Worm (Caenorhabditis elegans): ENCODE measurements around the gene srsx-17.

Gene srsx-17

ce11 chrV:5939503-5940072 lies 12.1 kb downstream of the srsx-17 start, which contains the start of gene syf-3:
TSS of gene syf-3 (plus strand) at chrV:5940022.
- TF ChIP-seq nfya-1 (tag; optimal IDR thresholded peaks at IDR 0.05) (peak; percentile 42), ceh-30 (tag; optimal IDR thresholded peaks at IDR 0.05) (no peak)

DNA sequence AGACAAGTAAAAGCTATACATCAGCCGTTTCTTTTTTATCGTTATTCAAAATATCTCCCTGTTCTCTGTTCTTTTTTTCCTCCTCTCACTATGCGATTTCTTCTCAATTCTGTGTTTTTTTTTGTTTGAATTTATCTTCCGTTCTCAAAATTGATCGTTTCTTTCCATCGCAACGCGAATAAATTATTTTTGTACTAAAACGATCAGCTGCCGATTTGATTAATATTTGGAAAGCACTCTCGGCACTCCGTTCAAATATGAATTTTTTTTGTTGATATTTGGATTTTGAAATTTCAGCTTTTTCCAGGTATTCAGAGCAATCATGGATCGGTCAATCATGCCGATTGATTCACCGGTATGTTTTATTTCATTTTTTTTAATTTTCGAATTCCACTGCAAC lies 15.7 kb downstream of the srsx-17 start, which contains the start of gene pst-1:
TSS of gene pst-1 (plus strand) at position 301 of the 400 bp plus-strand sequence.
- no peak for TF ChIP-seq K02D7.2 (tag; optimal IDR thresholded peaks at IDR 0.05)
- no peak for TF ChIP-seq unc-42 (tag; optimal IDR thresholded peaks at IDR 0.05)
- no peak for TF ChIP-seq fkh-6 (tag; optimal IDR thresholded peaks at IDR 0.05)
- TF ChIP-seq dmd-4 (tag; optimal IDR thresholded peaks at IDR 0.05; ENCODE audit: borderline replicate concordance) = no peak
- no peak for TF ChIP-seq ceh-48 (tag; optimal IDR thresholded peaks at IDR 0.05)
- no peak for TF ChIP-seq ceh-19 (GFP tag; optimal IDR thresholded peaks at IDR 0.05)
- no peak for TF ChIP-seq nhr-232 (tag; optimal IDR thresholded peaks at IDR 0.05)
- TF ChIP-seq ceh-9 (tag; optimal IDR thresholded peaks at IDR 0.05) = no peak
- TF ChIP-seq hlh-30 (tag; optimal IDR thresholded peaks at IDR 0.05; ENCODE audit: insufficient read depth) = no peak
- TF ChIP-seq lim-6 (tag; optimal IDR thresholded peaks at IDR 0.05) = no peak
- TF ChIP-seq C38D4.7 (GFP tag; optimal IDR thresholded peaks at IDR 0.05) = no peak
- TF ChIP-seq tbx-7 (tag; optimal IDR thresholded peaks at IDR 0.05) = no peak
- TF ChIP-seq madf-2 (tag; optimal IDR thresholded peaks at IDR 0.05) = no peak
- TF ChIP-seq F13H6.1 (tag; optimal IDR thresholded peaks at IDR 0.05) = no peak

DNA sequence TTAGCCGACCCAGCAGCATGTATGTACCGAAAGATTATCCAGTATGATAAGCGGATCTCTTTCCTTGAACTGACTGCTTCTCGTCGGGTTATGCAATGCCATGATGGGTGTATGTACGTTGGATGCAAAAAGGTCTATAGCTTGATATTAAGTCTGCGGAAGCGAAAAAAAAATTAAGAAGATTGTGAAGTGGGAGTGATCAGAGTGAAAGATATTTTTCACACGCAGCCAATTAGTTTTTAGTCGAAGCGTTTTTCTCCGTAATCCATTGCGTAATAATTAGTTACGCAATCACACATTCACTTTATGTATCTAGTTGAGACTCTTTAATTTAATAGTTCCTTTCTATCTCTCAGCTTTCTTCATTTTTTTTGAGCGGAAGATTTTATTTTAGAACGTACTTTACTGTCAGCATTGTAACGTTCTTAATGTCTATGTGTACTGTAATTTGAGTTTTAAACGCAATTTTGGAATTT lies 22.3 kb downstream of the srsx-17 start:
- TF ChIP-seq ceh-34 (tag; optimal IDR thresholded peaks at IDR 0.05) (no peak), nhr-11 (tag; optimal IDR thresholded peaks at IDR 0.05) (no peak), pha-4 (tag; optimal IDR thresholded peaks at IDR 0.05) (no peak), che-1 (tag; optimal IDR thresholded peaks at IDR 0.05) (no peak), ceh-9 (tag; optimal IDR thresholded peaks at IDR 0.05) (no peak), nhr-232 (tag; optimal IDR thresholded peaks at IDR 0.05) (no peak), pros-1 (tag; optimal IDR thresholded peaks at IDR 0.05) (no peak), ets-4 (tag; optimal IDR thresholded peaks at IDR 0.05) (no peak), tbx-7 (tag; optimal IDR thresholded peaks at IDR 0.05) (no peak), hlh-13 (GFP tag; optimal IDR thresholded peaks at IDR 0.05) (no peak), pat-9 (tag; optimal IDR thresholded peaks at IDR 0.05) (no peak), fax-1 (tag; optimal IDR thresholded peaks at IDR 0.05) (no peak), gmeb-2 (tag; optimal IDR thresholded peaks at IDR 0.05) (no peak), ceh-2 (tag; optimal IDR thresholded peaks at IDR 0.05) (no peak), syd-9 (tag; optimal IDR thresholded peaks at IDR 0.05) (no peak), dmd-4 (tag; optimal IDR thresholded peaks at IDR 0.05; ENCODE audit: borderline replicate concordance) (no peak), C08G9.2 (tag; optimal IDR thresholded peaks at IDR 0.05) (no peak)

- no peak for TF ChIP-seq lim-6 (tag; optimal IDR thresholded peaks at IDR 0.05)
- TF ChIP-seq unc-42 (tag; optimal IDR thresholded peaks at IDR 0.05) = no peak
- TF ChIP-seq K02D7.2 (tag; optimal IDR thresholded peaks at IDR 0.05) = no peak
- TF ChIP-seq sox-4 (tag; optimal IDR thresholded peaks at IDR 0.05) = no peak
- no peak for TF ChIP-seq pqm-1 (tag; optimal IDR thresholded peaks at IDR 0.05)
- TF ChIP-seq T23F11.4 (GFP tag; optimal IDR thresholded peaks at IDR 0.05) = no peak
- TF ChIP-seq dve-1 (tag; optimal IDR thresholded peaks at IDR 0.05) = no peak
- TF ChIP-seq unc-55 (GFP tag; optimal IDR thresholded peaks at IDR 0.05) = no peak
- no peak for TF ChIP-seq ceh-22 (tag; optimal IDR thresholded peaks at IDR 0.05)
- no peak for TF ChIP-seq zip-5 (tag; optimal IDR thresholded peaks at IDR 0.05)
- no peak for TF ChIP-seq tbx-7 (tag; optimal IDR thresholded peaks at IDR 0.05)
- TF ChIP-seq pros-1 (tag; optimal IDR thresholded peaks at IDR 0.05) = no peak
- TF ChIP-seq madf-2 (tag; optimal IDR thresholded peaks at IDR 0.05) = no peak
- TF ChIP-seq npax-4 (tag; optimal IDR thresholded peaks at IDR 0.05) = no peak
- TF ChIP-seq Y22D7AL.16 (tag; optimal IDR thresholded peaks at IDR 0.05) = no peak
- no peak for TF ChIP-seq mec-3 (tag; optimal IDR thresholded peaks at IDR 0.05; ENCODE audit: borderline replicate concordance)
Measured at ce11 chrV:5951133-5951532, 23.7 kb downstream of the srsx-17 start, which contains the start of gene M03F8.1. TSS of gene M03F8.1 (plus strand) at chrV:5951433.
